Worm (Caenorhabditis elegans): ENCODE measurements around the gene saeg-1.

The saeg-1 gene

ce11 chrV:10867586-10867985 is 2.1 kb upstream of the saeg-1 start (continued):
- no peak for TF ChIP-seq ets-5 (GFP tag; IDR thresholded peaks at IDR 0.05)
- no peak for TF ChIP-seq ceh-82 (tag; optimal IDR thresholded peaks at IDR 0.05)
- no peak for TF ChIP-seq pqm-1 (tag; optimal IDR thresholded peaks at IDR 0.05)
- TF ChIP-seq nhr-28 (tag; optimal IDR thresholded peaks at IDR 0.05): no peak
- peak; percentile 28 for TF ChIP-seq irx-1 (tag; optimal IDR thresholded peaks at IDR 0.05)
- peak in 1 of 2 experiments; percentile 50 for TF ChIP-seq mdl-1 (tag; optimal IDR thresholded peaks at IDR 0.05)
- TF ChIP-seq fkh-10 (GFP tag; optimal IDR thresholded peaks at IDR 0.05): peak; percentile 59
- no peak for TF ChIP-seq unc-98 (GFP tag; IDR thresholded peaks at IDR 0.05)
- no peak for TF ChIP-seq aly-2 (tag; optimal IDR thresholded peaks at IDR 0.05)
- no peak for TF ChIP-seq ceh-88 (GFP tag; IDR thresholded peaks at IDR 0.05)
- TF ChIP-seq sup-37 (GFP tag; optimal IDR thresholded peaks at IDR 0.05): no peak
- no peak for TF ChIP-seq ceh-8 (GFP tag; optimal IDR thresholded peaks at IDR 0.05)
- TF ChIP-seq lsy-2 (tag; optimal IDR thresholded peaks at IDR 0.05): peak; percentile 41 to 42
- peak in 3 of 6 experiments; percentile 35 to 69 (median 40) for TF ChIP-seq elt-3 (tag; optimal IDR thresholded peaks at IDR 0.05)
- TF ChIP-seq skn-1 (tag; optimal IDR thresholded peaks at IDR 0.05): no peak
- TF ChIP-seq swsn-7 (tag; optimal IDR thresholded peaks at IDR 0.05): peak; percentile 47
- no peak for TF ChIP-seq nhr-12 (tag; optimal IDR thresholded peaks at IDR 0.05)
- TF ChIP-seq grh-1 (GFP tag; IDR thresholded peaks at IDR 0.05): no peak
- peak; percentile 14 for TF ChIP-seq mep-1 (tag; optimal IDR thresholded peaks at IDR 0.05)
- peak; percentile 80 for TF ChIP-seq fkh-8 (tag; optimal IDR thresholded peaks at IDR 0.05)
- peak; percentile 91 for TF ChIP-seq lin-14 (GFP tag; optimal IDR thresholded peaks at IDR 0.05)
- TF ChIP-seq tbx-2 (tag; optimal IDR thresholded peaks at IDR 0.05): peak; percentile 64
- no peak for TF ChIP-seq fkh-4 (tag; optimal IDR thresholded peaks at IDR 0.05; ENCODE audit: borderline replicate concordance)
- TF ChIP-seq egl-13 (tag; optimal IDR thresholded peaks at IDR 0.05): peak; percentile 77
- TF ChIP-seq ama-1 (optimal IDR thresholded peaks at IDR 0.05): no peak
- no peak for TF ChIP-seq unc-30 (tag; optimal IDR thresholded peaks at IDR 0.05)
- no peak for TF ChIP-seq lin-13 (GFP tag; optimal IDR thresholded peaks at IDR 0.05)
- TF ChIP-seq snu-23 (GFP tag; optimal IDR thresholded peaks at IDR 0.05): peak; percentile 74
- no peak for TF ChIP-seq tlp-1 (tag; optimal IDR thresholded peaks at IDR 0.05)
- TF ChIP-seq nhr-47 (tag; optimal IDR thresholded peaks at IDR 0.05): peak; percentile 77
- TF ChIP-seq zip-4 (GFP tag; optimal IDR thresholded peaks at IDR 0.05): no peak
- TF ChIP-seq isw-1 (GFP tag; IDR thresholded peaks at IDR 0.05): no peak
- TF ChIP-seq aha-1 (tag; optimal IDR thresholded peaks at IDR 0.05): no peak
- TF ChIP-seq ztf-11 (tag; optimal IDR thresholded peaks at IDR 0.05): no peak
- TF ChIP-seq nhr-76 (tag; optimal IDR thresholded peaks at IDR 0.05): no peak
- TF ChIP-seq mab-9 (GFP tag; IDR thresholded peaks at IDR 0.05): 0 out of 2 replicates have a peak, but pooled peaks have one; percentile 42
- no peak for TF ChIP-seq nhr-77 (tag; optimal IDR thresholded peaks at IDR 0.05)
- peak; percentile 41 for TF ChIP-seq xbp-1 (tag; optimal IDR thresholded peaks at IDR 0.05)
- no peak for TF ChIP-seq nhr-84 (tag; optimal IDR thresholded peaks at IDR 0.05)
- TF ChIP-seq lin-39 (tag; optimal IDR thresholded peaks at IDR 0.05): no peak
- TF ChIP-seq nhr-71 (tag; optimal IDR thresholded peaks at IDR 0.05): peak; percentile 81
- TF ChIP-seq unc-130 (tag; optimal IDR thresholded peaks at IDR 0.05): no peak
- no peak for TF ChIP-seq hlh-17 (GFP tag; optimal IDR thresholded peaks at IDR 0.05; ENCODE audit: borderline replicate concordance)
- no peak for TF ChIP-seq hpl-2 (GFP tag; optimal IDR thresholded peaks at IDR 0.05)
- TF ChIP-seq F16B12.6 (tag; optimal IDR thresholded peaks at IDR 0.05): no peak
- peak; percentile 56 for TF ChIP-seq nhr-90 (tag; optimal IDR thresholded peaks at IDR 0.05; ENCODE audit: poor library complexity)
- TF ChIP-seq vab-15 (tag; optimal IDR thresholded peaks at IDR 0.05): no peak
- no peak for TF ChIP-seq snpc-4 (tag; optimal IDR thresholded peaks at IDR 0.05)
- TF ChIP-seq unc-86 (tag; optimal IDR thresholded peaks at IDR 0.05): peak; percentile 31
- TF ChIP-seq ceh-90 (tag; optimal IDR thresholded peaks at IDR 0.05): no peak
- no peak for TF ChIP-seq zag-1 (tag; optimal IDR thresholded peaks at IDR 0.05)
- TF ChIP-seq elt-2 (tag; optimal IDR thresholded peaks at IDR 0.05): no peak
- no peak for TF ChIP-seq C04F5.9 (tag; optimal IDR thresholded peaks at IDR 0.05)
- TF ChIP-seq dsc-1 (tag; optimal IDR thresholded peaks at IDR 0.05): no peak
